Worm (Caenorhabditis elegans) whole organism, young adult: ENCODE measurements around the gene ash-2.

Experiments
- mel-28 ChIP-seq: sonication (generic microtip); optimal IDR thresholded peaks from 2 replicates; lab custom pipeline; 2016; ENCODE audit warnings: borderline replicate concordance, mild to moderate bottlenecking, missing genetic modification characterization, missing compliant biosample characterization
- pha-4 ChIP-seq: fragments of 150-350 bp; sonication (generic microtip); optimal IDR thresholded peaks from 2 replicates; lab custom pipeline; 2014; ENCODE audit warnings: missing biosample characterization, missing genetic modification reagents, missing genetic modification characterization
- unc-62 ChIP-seq: fragments of 150-350 bp; optimal IDR thresholded peaks from 2 replicates; lab custom pipeline; 2014; ENCODE audit warnings: missing biosample characterization, missing genetic modification reagents, missing genetic modification characterization

DNA sequence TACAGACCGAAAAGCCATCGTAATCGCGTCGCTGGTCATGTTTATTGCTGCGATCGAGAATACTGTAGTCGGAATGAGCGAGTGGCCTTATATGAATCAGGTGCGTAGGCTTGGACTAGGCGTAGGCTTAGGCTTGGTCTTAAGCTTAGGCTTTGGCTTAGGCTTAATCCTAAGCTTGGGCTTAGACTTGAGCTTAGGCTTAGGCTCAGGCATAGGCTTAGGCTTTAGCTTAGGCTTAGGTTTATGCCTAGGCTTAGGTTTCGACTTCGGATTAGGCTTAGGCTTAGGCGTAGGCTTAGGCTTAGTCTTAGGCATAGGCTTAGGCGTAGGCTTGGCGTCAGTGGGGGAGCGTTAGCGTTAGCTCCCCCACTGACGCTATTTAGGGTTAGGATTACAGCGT lies 24.8 kb upstream of the ash-2 start:
- TF ChIP-seq unc-62 (GFP tag; lab: Kevin White, UChicago), result no peak
- no peak for TF ChIP-seq pha-4 (tag; lab: Kevin White, UChicago)
- no peak for TF ChIP-seq mel-28
